Worm (Caenorhabditis elegans) whole organism, L1 larva: ENCODE results near the gene F38A5.6.

ENCODE experiments used
- C16A3.4 ChIP-seq: fragments of 150-350 bp; optimal IDR thresholded peaks from 2 replicates; lab custom pipeline; 2014; ENCODE audit warnings: missing biosample characterization, missing genetic modification characterization
- F16B12.6 ChIP-seq: fragments of 150-350 bp; optimal IDR thresholded peaks from 2 replicates; lab custom pipeline; 2014; ENCODE audit warnings: missing biosample characterization, missing genetic modification characterization
- aly-2 ChIP-seq: fragments of 150-350 bp; optimal IDR thresholded peaks from 2 replicates; lab custom pipeline; 2014; ENCODE audit warnings: missing biosample characterization, missing genetic modification characterization
- sup-37 ChIP-seq: fragments of 200-800 bp; sonication (Bioruptor generic); optimal IDR thresholded peaks from 2 replicates; lab custom pipeline; 2018; ENCODE audit warnings: mild to moderate bottlenecking, missing genetic modification characterization, missing compliant biosample characterization

ce11 chrIV:6646905-6647304 lies 49.7 kb upstream of the F38A5.6 start:
- TF ChIP-seq F16B12.6 (tag; lab: Kevin White, UChicago) (no peak), aly-2 (tag; lab: Kevin White, UChicago) (no peak), C16A3.4 (no peak), sup-37 (GFP tag; lab: Kevin White, UChicago) (no peak)
